Worm (Caenorhabditis elegans) whole organism, L3 larva: ENCODE results near the gene F35E8.7.

Experiments
- ama-1 ChIP-seq: fragments of 150-350 bp; optimal IDR thresholded peaks from 2 replicates; lab custom pipeline; 2018
- ceh-82 ChIP-seq: fragments of 150-350 bp; optimal IDR thresholded peaks from 2 replicates; lab custom pipeline; 2014; ENCODE audit warnings: missing biosample characterization, missing genetic modification characterization
- jun-1 ChIP-seq: fragments of 150-350 bp; optimal IDR thresholded peaks from 2 replicates; lab custom pipeline; 2014; ENCODE audit warnings: missing biosample characterization, missing genetic modification reagents, missing genetic modification characterization
- nhr-11 ChIP-seq: fragments of 150-350 bp; optimal IDR thresholded peaks from 2 replicates; lab custom pipeline; 2014; ENCODE audit warnings: missing biosample characterization, missing genetic modification characterization
- nhr-25 ChIP-seq: sonication (generic microtip); optimal IDR thresholded peaks from 2 replicates; lab custom pipeline; 2017; ENCODE audit warnings: missing biosample characterization, missing genetic modification characterization
- snpc-4 ChIP-seq: fragments of 150-350 bp; optimal IDR thresholded peaks from 2 replicates; lab custom pipeline; 2014; ENCODE audit warnings: missing biosample characterization, missing genetic modification characterization
- unc-39 ChIP-seq: sonication (generic microtip); optimal IDR thresholded peaks from 4 replicates; lab custom pipeline; 2017; ENCODE audit warnings: missing biosample characterization, missing genetic modification characterization

ce11 chrV:15928325-15928724 lies 14.5 kb downstream of the F35E8.7 start, which contains the start of gene pzf-1:
- no peak for TF ChIP-seq snpc-4 (tag; lab: Kevin White, UChicago)
- no peak for TF ChIP-seq unc-39 (tag; lab: Kevin White, UChicago)
- TF ChIP-seq ama-1 (lab: Kevin White, UChicago), result no peak
- TF ChIP-seq nhr-11 (tag; lab: Kevin White, UChicago), result no peak
- TF ChIP-seq ceh-82 (tag; lab: Kevin White, UChicago), result no peak
- TF ChIP-seq nhr-25 (tag; lab: Kevin White, UChicago), result no peak
- TF ChIP-seq jun-1 (tag; lab: Kevin White, UChicago), result no peak
